Worm (Caenorhabditis elegans) whole organism, L1 larva: Measurements from ENCODE around the gene sym-3.

Experiments used
- C34B4.2 ChIP-seq: sonication (generic microtip); optimal IDR thresholded peaks from 2 replicates; lab custom pipeline; 2017; ENCODE audit warnings: mild to moderate bottlenecking, missing genetic modification characterization, missing compliant biosample characterization
- alr-1 ChIP-seq: fragments of 200-800 bp; sonication (Bioruptor generic); optimal IDR thresholded peaks from 2 replicates; lab custom pipeline; 2018; ENCODE audit warnings: borderline replicate concordance, mild to moderate bottlenecking, missing genetic modification characterization, missing compliant biosample characterization
- ama-1 ChIP-seq: fragments of 150-350 bp; optimal IDR thresholded peaks from 2 replicates; lab custom pipeline; 2014
- blmp-1 ChIP-seq: fragments of 150-350 bp; optimal IDR thresholded peaks from 2 replicates; lab custom pipeline; 2014; ENCODE audit warnings: missing biosample characterization, missing genetic modification characterization
- ceh-82 ChIP-seq, 3 experiments: fragments of 150-350 bp in 1 of 3; sonication (generic microtip) in 2 of 3; optimal IDR thresholded peaks; 2 replicates each; lab custom pipeline; 2014 to 2017; ENCODE audit warnings: missing biosample characterization in 3 of 3, missing genetic modification characterization in 3 of 3
- dpl-1 ChIP-seq, 3 experiments: fragments of 150-350 bp in 2 of 3; sonication (generic microtip) in 1 of 3; optimal IDR thresholded peaks; 2 replicates each; lab custom pipeline; 2014 to 2017; ENCODE audit warnings: missing biosample characterization in 3 of 3, missing genetic modification characterization in 3 of 3, missing genetic modification reagents in 3 of 3
- efl-1 ChIP-seq, 4 experiments: fragments of 150-350 bp; optimal IDR thresholded peaks in 3 of 4; peaks in 1 of 4; 1 replicate in 1 of 4; 2 replicates in 3 of 4; lab custom pipeline; 2014; ENCODE audit warnings: missing biosample characterization in 2 of 4, missing genetic modification characterization in 2 of 4, missing genetic modification reagents in 2 of 4
- ets-5 ChIP-seq: fragments of 200-800 bp; sonication (Bioruptor generic); IDR thresholded peaks from 2 replicates; pipeline ENCODE4 v1.3.6; 2022; ENCODE audit warnings: missing genetic modification characterization, missing compliant biosample characterization
- fkh-8 ChIP-seq: sonication (generic microtip); optimal IDR thresholded peaks from 2 replicates; lab custom pipeline; 2016; ENCODE audit warnings: mild to moderate bottlenecking, missing genetic modification characterization, missing compliant biosample characterization
- hlh-17 ChIP-seq: fragments of 200-800 bp; sonication (Bioruptor generic); optimal IDR thresholded peaks from 2 replicates; lab custom pipeline; 2018; ENCODE audit warnings: missing genetic modification characterization, mild to moderate bottlenecking, missing compliant biosample characterization, moderate library complexity, borderline replicate concordance
- hlh-4 ChIP-seq: sonication (generic microtip); optimal IDR thresholded peaks from 2 replicates; lab custom pipeline; 2016; ENCODE audit warnings: mild to moderate bottlenecking, missing genetic modification characterization, missing compliant biosample characterization
- isw-1 ChIP-seq: fragments of 200-800 bp; sonication (Bioruptor generic); IDR thresholded peaks from 2 replicates; pipeline ENCODE4 v1.3.6; 2022; ENCODE audit warnings: missing genetic modification characterization, missing compliant biosample characterization
- lin-14 ChIP-seq: fragments of 200-800 bp; sonication (Bioruptor generic); optimal IDR thresholded peaks from 2 replicates; lab custom pipeline; 2018; ENCODE audit warnings: mild to moderate bottlenecking, missing genetic modification characterization, moderate library complexity, missing compliant biosample characterization
- lin-35 ChIP-seq, 2 experiments: fragments of 150-350 bp; optimal IDR thresholded peaks; 2 replicates each; lab custom pipeline; 2014; ENCODE audit warnings: missing biosample characterization in 2 of 2, missing genetic modification characterization in 2 of 2, missing genetic modification reagents in 2 of 2
- lin-39 ChIP-seq: fragments of 150-350 bp; optimal IDR thresholded peaks from 2 replicates; lab custom pipeline; 2014; ENCODE audit warnings: missing biosample characterization, missing genetic modification reagents, missing genetic modification characterization
- lir-3 ChIP-seq: sonication (generic microtip); optimal IDR thresholded peaks from 2 replicates; lab custom pipeline; 2016; ENCODE audit warnings: mild to moderate bottlenecking, missing genetic modification characterization, moderate library complexity, missing compliant biosample characterization; ENCODE audit not compliant: poor library complexity
- lsy-2 ChIP-seq, 2 experiments: fragments of 150-350 bp; optimal IDR thresholded peaks; 2 replicates each; lab custom pipeline; 2014; ENCODE audit warnings: missing biosample characterization in 2 of 2, missing genetic modification characterization in 2 of 2
- mab-9 ChIP-seq: fragments of 200-800 bp; sonication (Bioruptor generic); IDR thresholded peaks from 2 replicates; pipeline ENCODE4 v1.3.6; 2022; ENCODE audit warnings: missing genetic modification reagents, missing genetic modification characterization, missing compliant biosample characterization
- mdl-1 ChIP-seq, 2 experiments: fragments of 150-350 bp; optimal IDR thresholded peaks; 2 replicates each; lab custom pipeline; 2014 to 2017; ENCODE audit warnings: missing biosample characterization in 2 of 2, missing genetic modification characterization in 2 of 2, inconsistent platforms in 1 of 2
- nhr-12 ChIP-seq: sonication (generic microtip); optimal IDR thresholded peaks from 2 replicates; lab custom pipeline; 2017; ENCODE audit warnings: missing biosample characterization, missing genetic modification characterization
- nhr-19 ChIP-seq: fragments of 200-800 bp; sonication (Bioruptor generic); conservative IDR thresholded peaks from 2 replicates; pipeline ENCODE4 v1.3.6; 2022; ENCODE audit warnings: missing genetic modification characterization, missing compliant biosample characterization
- nhr-20 ChIP-seq: sonication (generic microtip); optimal IDR thresholded peaks from 2 replicates; lab custom pipeline; 2016; ENCODE audit warnings: mild to moderate bottlenecking, missing genetic modification characterization, missing compliant biosample characterization
- nhr-237 ChIP-seq: fragments of 150-350 bp; optimal IDR thresholded peaks from 2 replicates; lab custom pipeline; 2014; ENCODE audit warnings: missing biosample characterization, missing genetic modification characterization
- nhr-47 ChIP-seq: sonication (generic microtip); optimal IDR thresholded peaks from 2 replicates; lab custom pipeline; 2016; ENCODE audit warnings: mild to moderate bottlenecking, missing genetic modification characterization, moderate library complexity, missing compliant biosample characterization
- nhr-71 ChIP-seq: sonication (generic microtip); optimal IDR thresholded peaks from 2 replicates; lab custom pipeline; 2016; ENCODE audit warnings: mild to moderate bottlenecking, missing genetic modification characterization, moderate library complexity, missing compliant biosample characterization
- nhr-76 ChIP-seq: sonication (generic microtip); optimal IDR thresholded peaks from 2 replicates; lab custom pipeline; 2017; ENCODE audit warnings: missing biosample characterization, missing genetic modification characterization
- nhr-77 ChIP-seq: fragments of 150-350 bp; optimal IDR thresholded peaks from 2 replicates; lab custom pipeline; 2014; ENCODE audit warnings: missing biosample characterization, missing genetic modification characterization
- nhr-84 ChIP-seq: sonication (generic microtip); optimal IDR thresholded peaks from 2 replicates; lab custom pipeline; 2017; ENCODE audit warnings: missing biosample characterization, missing genetic modification characterization
- nhr-85 ChIP-seq: sonication (generic microtip); peaks from one replicate; lab custom pipeline; 2016; ENCODE audit warnings: missing genetic modification characterization, inconsistent platforms, missing compliant biosample characterization
- nhr-90 ChIP-seq: sonication (generic microtip); optimal IDR thresholded peaks from 2 replicates; lab custom pipeline; 2016; ENCODE audit warnings: mild to moderate bottlenecking, missing genetic modification characterization, missing compliant biosample characterization; ENCODE audit not compliant: poor library complexity
- pag-3 ChIP-seq: sonication (generic microtip); optimal IDR thresholded peaks from 2 replicates; lab custom pipeline; 2017; ENCODE audit warnings: missing genetic modification characterization, mild to moderate bottlenecking, missing compliant biosample characterization, antibody characterized with exemption, borderline replicate concordance; ENCODE audit not compliant: insufficient read depth
- pqm-1 ChIP-seq: sonication (generic microtip); optimal IDR thresholded peaks from 3 replicates; lab custom pipeline; 2017; ENCODE audit warnings: missing biosample characterization, missing genetic modification characterization
- rnt-1 ChIP-seq: sonication (generic microtip); optimal IDR thresholded peaks from 2 replicates; lab custom pipeline; 2016; ENCODE audit warnings: mild to moderate bottlenecking, missing genetic modification characterization, moderate library complexity, missing compliant biosample characterization
- skn-1 ChIP-seq: fragments of 150-350 bp; optimal IDR thresholded peaks from 2 replicates; lab custom pipeline; 2014; ENCODE audit warnings: missing biosample characterization, missing genetic modification characterization
- sptf-1 ChIP-seq: fragments of 150-350 bp; optimal IDR thresholded peaks from 2 replicates; lab custom pipeline; 2014; ENCODE audit warnings: missing biosample characterization, missing genetic modification characterization
- unc-130 ChIP-seq: fragments of 150-350 bp; optimal IDR thresholded peaks from 2 replicates; lab custom pipeline; 2017; ENCODE audit warnings: missing biosample characterization, missing genetic modification characterization, inconsistent platforms
- unc-86 ChIP-seq: sonication (generic microtip); optimal IDR thresholded peaks from 2 replicates; lab custom pipeline; 2016; ENCODE audit warnings: missing genetic modification characterization, missing compliant biosample characterization
- vab-15 ChIP-seq: sonication (generic microtip); optimal IDR thresholded peaks from 2 replicates; lab custom pipeline; 2017; ENCODE audit warnings: missing genotype, mild to moderate bottlenecking, missing genetic modification characterization, missing compliant biosample characterization
- ztf-11 ChIP-seq, 2 experiments: sonication (generic microtip); optimal IDR thresholded peaks; 2 replicates each; lab custom pipeline; 2016 to 2017; ENCODE audit warnings: missing genetic modification characterization in 2 of 2, missing biosample characterization in 1 of 2, missing compliant biosample characterization in 1 of 2
- ztf-4 ChIP-seq: fragments of 150-350 bp; optimal IDR thresholded peaks from 2 replicates; lab custom pipeline; 2014; ENCODE audit warnings: missing biosample characterization, missing genetic modification characterization

Gene sym-3

ce11 chrX:5728956-5729467 is 44.6 kb upstream of the sym-3 start (continued):
- TF ChIP-seq hlh-17 (no peak), nhr-12 (tag; lab: Kevin White, UChicago) (no peak), nhr-47 (tag; lab: Kevin White, UChicago) (peak; percentile 80), lin-39 (tag; lab: Kevin White, UChicago) (no peak), nhr-20 (tag; lab: Kevin White, UChicago) (peak; percentile 48), sptf-1 (tag; lab: Kevin White, UChicago) (no peak), alr-1 (tag; lab: Kevin White, UChicago) (no peak), lir-3 (tag; lab: Kevin White, UChicago) (peak; percentile 27)
- TF ChIP-seq, all 84 proteins: peak for 34

ce11 chrX:5733728-5734252 is 39.8 kb upstream of the sym-3 start, which contains the start of gene rgs-6:
TSS of gene rgs-6 (minus strand) at chrX:5733778.
- TF ChIP-seq lin-35 (GFP tag; optimal IDR thresholded peaks at IDR 0.05; lab: Kevin White, UChicago): no peak
- no peak for TF ChIP-seq nhr-76 (tag; lab: Kevin White, UChicago)
- TF ChIP-seq mdl-1 (tag; optimal IDR thresholded peaks at IDR 0.05; lab: Kevin White, UChicago): no peak
- no peak for TF ChIP-seq fkh-8 (tag; lab: Kevin White, UChicago)
- no peak for TF ChIP-seq nhr-237 (tag; lab: Kevin White, UChicago)
- no peak for TF ChIP-seq nhr-85 (tag; lab: Kevin White, UChicago)
- TF ChIP-seq ets-5 (GFP tag; lab: Robert Waterston, UW): no peak

ce11 chrX:5743209-5743608 is 30.4 kb upstream of the sym-3 start, which contains the start of gene gnrr-4:
TSS of gene gnrr-4 (minus strand) at chrX:5743309.
- TF ChIP-seq nhr-90 (tag; lab: Kevin White, UChicago) (no peak), C34B4.2 (tag; lab: Kevin White, UChicago) (no peak), nhr-77 (tag; lab: Kevin White, UChicago) (no peak), ztf-11 (tag; optimal IDR thresholded peaks at IDR 0.05; lab: Kevin White, UChicago) (no peak), lir-3 (tag; lab: Kevin White, UChicago) (no peak), mab-9 (GFP tag; lab: Robert Waterston, UW) (no peak), fkh-8 (tag; lab: Kevin White, UChicago) (peak; percentile 39), ceh-82 (tag; optimal IDR thresholded peaks at IDR 0.05; lab: Kevin White, UChicago) (no peak)

- TF ChIP-seq pqm-1 (tag; lab: Kevin White, UChicago): no peak
- no peak for TF ChIP-seq unc-130
- TF ChIP-seq mab-9 (GFP tag; lab: Robert Waterston, UW): no peak
- TF ChIP-seq dpl-1 (GFP tag; optimal IDR thresholded peaks at IDR 0.05; lab: Kevin White, UChicago): no peak
- no peak for TF ChIP-seq hlh-4 (tag; lab: Kevin White, UChicago)
- TF ChIP-seq vab-15 (tag; lab: Kevin White, UChicago): no peak
- peak; percentile 40 for TF ChIP-seq rnt-1 (tag; lab: Kevin White, UChicago)
- TF ChIP-seq nhr-19: peak; percentile 18
- TF ChIP-seq C34B4.2 (tag; lab: Kevin White, UChicago): no peak
- TF ChIP-seq blmp-1: no peak
- peak; percentile 6 for TF ChIP-seq pag-3 (tag; lab: Kevin White, UChicago)
- no peak for TF ChIP-seq ama-1
- no peak for TF ChIP-seq isw-1
- no peak for TF ChIP-seq unc-86
- TF ChIP-seq lin-14 (GFP tag; lab: Kevin White, UChicago): peak; percentile 53
- TF ChIP-seq nhr-84 (tag; lab: Kevin White, UChicago): no peak
- TF ChIP-seq efl-1 (optimal IDR thresholded peaks at IDR 0.05; lab: Kevin White, UChicago): no peak
- no peak for TF ChIP-seq efl-1 (GFP tag; optimal IDR thresholded peaks at IDR 0.05 in 1 of 2; lab: Kevin White, UChicago)
- TF ChIP-seq lin-39 (tag; lab: Kevin White, UChicago): peak; percentile 62
- peak; percentile 55 for TF ChIP-seq nhr-71
- TF ChIP-seq skn-1 (tag; lab: Kevin White, UChicago): no peak
- TF ChIP-seq lsy-2 (tag; optimal IDR thresholded peaks at IDR 0.05; lab: Kevin White, UChicago): peak in 1 of 2 experiments; percentile 22
- no peak for TF ChIP-seq ztf-4 (tag; lab: Kevin White, UChicago)
These were observed 26.9 kb upstream of the sym-3 start for ce11 chrX:5746665-5747064.
